Fruit fly (Drosophila melanogaster) whole organism, adult: ENCODE measurements around the gene CG3610.

Experiments used
- CG11617 ChIP-seq: fragments of 200-800 bp; sonication (Bioruptor generic); optimal IDR thresholded peaks from 2 replicates; lab custom pipeline; 2017; ENCODE audit warnings: mild to moderate bottlenecking, missing biosample characterization, missing genetic modification reagents, missing genetic modification characterization
- CG5204 ChIP-seq: fragments of 200-800 bp; sonication (Bioruptor generic); optimal IDR thresholded peaks from 2 replicates; lab custom pipeline; 2016; ENCODE audit warnings: missing biosample characterization, missing genetic modification characterization
- Mnt ChIP-seq: fragments of 200-800 bp; sonication (Bioruptor generic); optimal IDR thresholded peaks from 2 replicates; lab custom pipeline; 2016; ENCODE audit warnings: missing biosample characterization, mild to moderate bottlenecking, missing genetic modification characterization
- cic ChIP-seq: fragments of 200-800 bp; sonication (Bioruptor generic); optimal IDR thresholded peaks from 2 replicates; lab custom pipeline; 2017; ENCODE audit warnings: missing biosample characterization, mild to moderate bottlenecking, missing genetic modification characterization, moderate library complexity

- TF ChIP-seq cic (no peak), CG11617 (GFP tag; lab: Kevin White, UChicago) (no peak), CG5204 (no peak), Mnt (no peak)
Measured at dm6 chr3R:14821175-14821574, 23.7 kb upstream of the CG3610 start.
